Fruit fly (Drosophila melanogaster) whole organism, embryonic: ENCODE measurements around the gene Nak.

ENCODE experiments used
- CG10462 ChIP-seq: fragments of 200-800 bp; sonication (Bioruptor generic); optimal IDR thresholded peaks from 2 replicates; lab custom pipeline; 2016; ENCODE audit warnings: missing biosample characterization, missing genetic modification characterization
- CG10654 ChIP-seq: fragments of 200-800 bp; sonication (Bioruptor generic); optimal IDR thresholded peaks from 2 replicates; lab custom pipeline; 2016; ENCODE audit warnings: missing biosample characterization, missing genetic modification characterization
- CG11695 ChIP-seq: fragments of 200-800 bp; sonication (Bioruptor generic); IDR thresholded peaks from 3 replicates; pipeline ENCODE4 v1.3.6; 2022; ENCODE audit warnings: missing biosample characterization, missing genetic modification characterization
- CG12104 ChIP-seq: fragments of 200-800 bp; sonication (Bioruptor generic); optimal IDR thresholded peaks from 3 replicates; lab custom pipeline; 2016; ENCODE audit warnings: missing biosample characterization, missing genetic modification characterization
- CG12155 ChIP-seq: fragments of 200-800 bp; sonication (Bioruptor generic); optimal IDR thresholded peaks from 3 replicates; lab custom pipeline; 2016; ENCODE audit warnings: missing biosample characterization, missing genetic modification characterization
- CG1233 ChIP-seq: fragments of 200-800 bp; sonication (Bioruptor generic); optimal IDR thresholded peaks from 4 replicates; lab custom pipeline; 2018; ENCODE audit warnings: missing biosample characterization, mild to moderate bottlenecking, missing genetic modification characterization
- CG14667 ChIP-seq: fragments of 200-800 bp; sonication (Bioruptor generic); IDR thresholded peaks from 2 replicates; pipeline ENCODE4 v1.3.6; 2022; ENCODE audit warnings: missing biosample characterization, missing genetic modification characterization
- CG15011 ChIP-seq: fragments of 200-800 bp; sonication (Bioruptor generic); optimal IDR thresholded peaks from 3 replicates; lab custom pipeline; 2018; ENCODE audit warnings: missing biosample characterization, mild to moderate bottlenecking, missing genetic modification characterization
- CG15073 ChIP-seq: fragments of 200-800 bp; sonication (Bioruptor generic); optimal IDR thresholded peaks from 2 replicates; lab custom pipeline; 2016; ENCODE audit warnings: missing biosample characterization, missing genetic modification characterization
- CG16813 ChIP-seq: fragments of 200-800 bp; sonication (Bioruptor generic); IDR thresholded peaks from 3 replicates; pipeline ENCODE4 v1.3.6; 2022; ENCODE audit warnings: missing biosample characterization, missing genetic modification characterization; ENCODE audit not compliant: partially characterized antibody
- CG32532 ChIP-seq: fragments of 200-800 bp; sonication (Bioruptor generic); IDR thresholded peaks from 2 replicates; pipeline ENCODE4 v1.3.6; 2022; ENCODE audit warnings: missing biosample characterization, missing genetic modification characterization
- CG33213 ChIP-seq: fragments of 200-800 bp; sonication (Bioruptor generic); optimal IDR thresholded peaks from 3 replicates; lab custom pipeline; 2016; ENCODE audit warnings: missing biosample characterization, missing genetic modification characterization
- CG33557 ChIP-seq: fragments of 200-800 bp; sonication (Bioruptor generic); optimal IDR thresholded peaks from 2 replicates; lab custom pipeline; 2019; ENCODE audit warnings: missing biosample characterization, mild to moderate bottlenecking, missing genetic modification characterization, moderate library complexity
- CG3847 ChIP-seq: fragments of 200-800 bp; sonication (Bioruptor generic); IDR thresholded peaks from 2 replicates; pipeline ENCODE4 v1.3.6; 2022; ENCODE audit warnings: missing biosample characterization, missing genetic modification characterization
- CG42726 ChIP-seq: fragments of 200-800 bp; sonication (Bioruptor generic); IDR thresholded peaks from 2 replicates; pipeline ENCODE4 v1.3.6; 2022; ENCODE audit warnings: missing biosample characterization, missing genetic modification characterization; ENCODE audit not compliant: partially characterized antibody
- CG4282 ChIP-seq: fragments of 200-800 bp; sonication (Bioruptor generic); optimal IDR thresholded peaks from 2 replicates; lab custom pipeline; 2016; ENCODE audit warnings: missing biosample characterization, missing genetic modification characterization
- CG43689 ChIP-seq: fragments of 200-800 bp; sonication (Bioruptor generic); IDR thresholded peaks from 2 replicates; pipeline ENCODE4 v1.3.6; 2022; ENCODE audit warnings: missing biosample characterization, missing genetic modification characterization
- CG4854 ChIP-seq: fragments of 200-800 bp; sonication (Bioruptor generic); optimal IDR thresholded peaks from 2 replicates; lab custom pipeline; 2016; ENCODE audit warnings: missing biosample characterization, missing genetic modification characterization, inconsistent platforms
- CG7987 ChIP-seq: fragments of 200-800 bp; sonication (Bioruptor generic); optimal IDR thresholded peaks from 2 replicates; lab custom pipeline; 2018; ENCODE audit warnings: missing biosample characterization, mild to moderate bottlenecking, missing genetic modification characterization, moderate library complexity
- CG8290 ChIP-seq, 3 experiments: fragments of 200-800 bp; sonication (Bioruptor generic); optimal IDR thresholded peaks; 2 replicates each; lab custom pipeline; 2016 to 2019; ENCODE audit warnings: missing biosample characterization in 3 of 3, missing genetic modification characterization in 3 of 3, mild to moderate bottlenecking in 2 of 3, moderate library complexity in 1 of 3
- CG9215 ChIP-seq: fragments of 200-800 bp; sonication (Bioruptor generic); IDR thresholded peaks from 2 replicates; pipeline ENCODE4 v1.3.6; 2022; ENCODE audit warnings: missing biosample characterization, missing genetic modification characterization
- CG9727 ChIP-seq: fragments of 200-800 bp; sonication (Bioruptor generic); optimal IDR thresholded peaks from 3 replicates; lab custom pipeline; 2017; ENCODE audit warnings: missing biosample characterization, mild to moderate bottlenecking, missing genetic modification characterization
- CG9932 ChIP-seq: fragments of 200-800 bp; sonication (Bioruptor generic); IDR thresholded peaks from 2 replicates; pipeline ENCODE4 v1.3.6; 2022; ENCODE audit warnings: missing biosample characterization, missing genetic modification characterization
- Dek ChIP-seq: fragments of 200-800 bp; sonication (Bioruptor generic); optimal IDR thresholded peaks from 3 replicates; lab custom pipeline; 2019; ENCODE audit warnings: missing biosample characterization, mild to moderate bottlenecking, missing genetic modification characterization, moderate library complexity
- Dfd ChIP-seq, 2 experiments: fragments of >200 bp; optimal IDR thresholded peaks; 2 replicates each; lab custom pipeline; 2017; ENCODE audit warnings: missing biosample characterization in 2 of 2, missing genetic modification characterization in 2 of 2
- Doc2 ChIP-seq: fragments of 200-800 bp; sonication (Bioruptor generic); IDR thresholded peaks from 2 replicates; pipeline ENCODE4 v1.3.6; 2022; ENCODE audit warnings: missing biosample characterization, missing genetic modification characterization
- Hand ChIP-seq: fragments of 200-800 bp; sonication (Bioruptor generic); optimal IDR thresholded peaks from 2 replicates; lab custom pipeline; 2017; ENCODE audit warnings: mild to moderate bottlenecking, missing biosample characterization, missing genetic modification reagents, missing genetic modification characterization
- HmgZ ChIP-seq: fragments of 200-800 bp; sonication (Bioruptor generic); optimal IDR thresholded peaks from 2 replicates; lab custom pipeline; 2018; ENCODE audit warnings: missing biosample characterization, mild to moderate bottlenecking, missing genetic modification characterization
- Lhr ChIP-seq: fragments of 200-800 bp; sonication (Bioruptor generic); optimal IDR thresholded peaks from 3 replicates; lab custom pipeline; 2017; ENCODE audit warnings: mild to moderate bottlenecking, missing biosample characterization, missing genetic modification reagents, missing genetic modification characterization
- Max ChIP-seq: fragments of 200-800 bp; sonication (Bioruptor generic); optimal IDR thresholded peaks from 2 replicates; lab custom pipeline; 2016; ENCODE audit warnings: missing biosample characterization, mild to moderate bottlenecking, missing genetic modification characterization
- Opbp ChIP-seq: fragments of 200-800 bp; sonication (Bioruptor generic); IDR thresholded peaks from 3 replicates; pipeline ENCODE4 v1.3.6; 2022; ENCODE audit warnings: missing biosample characterization, missing genetic modification characterization; ENCODE audit not compliant: partially characterized antibody
- Side ChIP-seq: fragments of 200-800 bp; sonication (Bioruptor generic); optimal IDR thresholded peaks from 2 replicates; lab custom pipeline; 2016; ENCODE audit warnings: missing biosample characterization, missing genetic modification characterization
- Sox102F ChIP-seq: fragments of 200-800 bp; sonication (Bioruptor generic); optimal IDR thresholded peaks from 2 replicates; lab custom pipeline; 2018; ENCODE audit warnings: missing biosample characterization, mild to moderate bottlenecking, missing genetic modification characterization, moderate library complexity
- Ssrp ChIP-seq: fragments of 200-800 bp; sonication (Bioruptor generic); optimal IDR thresholded peaks from 2 replicates; lab custom pipeline; 2018; ENCODE audit warnings: missing biosample characterization, mild to moderate bottlenecking, missing genetic modification characterization, moderate library complexity
- Vsx1 ChIP-seq: fragments of 200-800 bp; sonication (Bioruptor generic); optimal IDR thresholded peaks from 2 replicates; lab custom pipeline; 2017; ENCODE audit warnings: missing biosample characterization, mild to moderate bottlenecking, missing genetic modification characterization, missing genetic modification reagents
- ash1 ChIP-seq: fragments of 200-800 bp; sonication (Bioruptor generic); optimal IDR thresholded peaks from 2 replicates; lab custom pipeline; 2018; ENCODE audit warnings: missing biosample characterization, mild to moderate bottlenecking, missing genetic modification characterization
- bab2 ChIP-seq: fragments of 200-800 bp; sonication (Bioruptor generic); optimal IDR thresholded peaks from 2 replicates; lab custom pipeline; 2016; ENCODE audit warnings: missing biosample characterization, missing genetic modification characterization
- dan ChIP-seq: fragments of 200-800 bp; sonication (Bioruptor generic); IDR thresholded peaks from 2 replicates; pipeline ENCODE4 v1.3.6; 2022; ENCODE audit warnings: missing biosample characterization, missing genetic modification characterization
- danr ChIP-seq: fragments of 200-800 bp; sonication (Bioruptor generic); IDR thresholded peaks from 2 replicates; pipeline ENCODE4 v1.3.6; 2022; ENCODE audit warnings: missing biosample characterization, missing genetic modification characterization
- ftz-f1 ChIP-seq: fragments of 200-800 bp; sonication (Bioruptor generic); optimal IDR thresholded peaks from 2 replicates; lab custom pipeline; 2016; ENCODE audit warnings: missing biosample characterization, missing genetic modification characterization
- kay ChIP-seq: fragments of 200-800 bp; sonication (Bioruptor generic); optimal IDR thresholded peaks from 2 replicates; lab custom pipeline; 2016; ENCODE audit warnings: missing biosample characterization, missing genetic modification characterization
- lov ChIP-seq, 2 experiments: fragments of 200-800 bp in 1 of 2; fragments of >200 bp in 1 of 2; sonication (Bioruptor generic) in 1 of 2; IDR thresholded peaks in 1 of 2; optimal IDR thresholded peaks in 1 of 2; 2 replicates in 1 of 2; 3 replicates in 1 of 2; pipeline versions ENCODE4 v1.3.6 to Lab custom; 2017 to 2022; ENCODE audit warnings: missing biosample characterization in 1 of 2, missing genetic modification characterization in 1 of 2
- onecut ChIP-seq: fragments of 200-800 bp; sonication (Bioruptor generic); IDR thresholded peaks from 2 replicates; pipeline ENCODE4 v1.3.6; 2022; ENCODE audit warnings: missing biosample characterization, missing genetic modification characterization
- pho ChIP-seq: fragments of 200-800 bp; sonication (Bioruptor generic); optimal IDR thresholded peaks from 2 replicates; lab custom pipeline; 2016; ENCODE audit warnings: missing biosample characterization, missing genetic modification characterization
- repo ChIP-seq: fragments of 200-800 bp; sonication (Bioruptor generic); optimal IDR thresholded peaks from 2 replicates; lab custom pipeline; 2016; ENCODE audit warnings: missing biosample characterization, missing genetic modification characterization
- sc ChIP-seq, 3 experiments: fragments of >200 bp in 2 of 3; fragments of 200-800 bp in 1 of 3; sonication (Bioruptor generic) in 1 of 3; optimal IDR thresholded peaks; 2 replicates in 2 of 3; 3 replicates in 1 of 3; lab custom pipeline; 2017; ENCODE audit warnings: mild to moderate bottlenecking in 1 of 3, missing biosample characterization in 1 of 3, missing genetic modification characterization in 1 of 3, missing genetic modification reagents in 1 of 3
- sim ChIP-seq: fragments of 200-800 bp; sonication (Bioruptor generic); IDR thresholded peaks from 2 replicates; pipeline ENCODE4 v1.3.6; 2022; ENCODE audit warnings: missing biosample characterization, missing genetic modification characterization
- tll ChIP-seq, 2 experiments: fragments of 200-800 bp in 1 of 2; fragments of >200 bp in 1 of 2; sonication (Bioruptor generic) in 1 of 2; optimal IDR thresholded peaks; 2 replicates each; lab custom pipeline; 2017 to 2019; ENCODE audit warnings: missing biosample characterization in 2 of 2, missing genetic modification characterization in 2 of 2, mild to moderate bottlenecking in 1 of 2, moderate library complexity in 1 of 2
- wek ChIP-seq: fragments of 200-800 bp; sonication (Bioruptor generic); optimal IDR thresholded peaks from 3 replicates; lab custom pipeline; 2018; ENCODE audit warnings: missing biosample characterization, mild to moderate bottlenecking, missing genetic modification characterization, moderate library complexity

Gene Nak

dm6 chr2L:19002959-19003371, 34.4 kb upstream of the Nak start, which contains the start of gene CG31793 (continued):
- no peak for TF ChIP-seq CG16813 (GFP tag; lab: Robert Waterston, UW)
- TF ChIP-seq CG10462 (GFP tag; lab: Kevin White, UChicago) = no peak
- TF ChIP-seq CG9932 (GFP tag; lab: Robert Waterston, UW) = peak; percentile 56
- TF ChIP-seq ftz-f1 (GFP tag; lab: Kevin White, UChicago) = peak; percentile 83
- no peak for TF ChIP-seq repo (GFP tag; lab: Kevin White, UChicago)
- no peak for TF ChIP-seq wek (GFP tag; lab: Kevin White, UChicago)
- no peak for TF ChIP-seq CG7987 (GFP tag; lab: Kevin White, UChicago)
- TF ChIP-seq onecut (GFP tag; lab: Robert Waterston, UW) = no peak
- TF ChIP-seq Lhr (GFP tag; lab: Kevin White, UChicago) = no peak
- TF ChIP-seq CG15073 (GFP tag; lab: Kevin White, UChicago) = no peak
- peak; percentile 10 for TF ChIP-seq CG12104
- peak; percentile 68 for TF ChIP-seq Dek (tag; lab: Kevin White, UChicago)
- TF ChIP-seq CG15011 (GFP tag; lab: Kevin White, UChicago) = peak; percentile 5
- TF ChIP-seq sc (optimal IDR thresholded peaks at IDR 0.05; lab: Kevin White, UChicago) = no peak
- TF ChIP-seq sc (GFP tag; optimal IDR thresholded peaks at IDR 0.05; lab: Kevin White, UChicago) = no peak
- TF ChIP-seq CG11695 (GFP tag; lab: Robert Waterston, UW) = peak; percentile 68; the same call in 2 of the 3 replicates
- no peak for TF ChIP-seq lov (optimal IDR thresholded peaks at IDR 0.05; lab: Kevin White, UChicago)
- TF ChIP-seq lov (GFP tag; IDR thresholded peaks at IDR 0.05; lab: Robert Waterston, UW) = no peak
- TF ChIP-seq CG9215 (GFP tag; lab: Robert Waterston, UW) = no peak
- TF ChIP-seq CG42726 (GFP tag; lab: Robert Waterston, UW) = no peak
- no peak for TF ChIP-seq CG4282 (GFP tag; lab: Kevin White, UChicago)
- TF ChIP-seq HmgZ (tag; lab: Kevin White, UChicago) = peak; percentile 53
- TF ChIP-seq CG10654 (GFP tag; lab: Kevin White, UChicago) = peak; percentile 30
- TF ChIP-seq kay (GFP tag; lab: Kevin White, UChicago) = no peak
- TF ChIP-seq CG4854 = no peak
- peak; percentile 32 for TF ChIP-seq CG12155
- TF ChIP-seq CG32532 (GFP tag; lab: Robert Waterston, UW) = peak; percentile 71; the same call in 1 of the 2 replicates
- no peak for TF ChIP-seq Ssrp (tag; lab: Kevin White, UChicago)
- TF ChIP-seq CG9727 (GFP tag; lab: Kevin White, UChicago) = peak; percentile 51
- TF ChIP-seq Hand (GFP tag; lab: Kevin White, UChicago) = peak; percentile 55
- no peak for TF ChIP-seq ash1 (GFP tag; lab: Kevin White, UChicago)
- TF ChIP-seq CG14667 = no peak
- no peak for TF ChIP-seq sim (GFP tag; lab: Robert Waterston, UW)
- no peak for TF ChIP-seq Doc2 (GFP tag; lab: Robert Waterston, UW)
- no peak for TF ChIP-seq CG33213 (GFP tag; lab: Kevin White, UChicago)
- TF ChIP-seq danr (GFP tag; lab: Robert Waterston, UW) = no peak
- TF ChIP-seq tll (GFP tag; optimal IDR thresholded peaks at IDR 0.05; lab: Kevin White, UChicago) = no peak
- no peak for TF ChIP-seq CG43689 (GFP tag; lab: Robert Waterston, UW)
- TF ChIP-seq bab2 (GFP tag; lab: Kevin White, UChicago) = no peak
- peak; percentile 4 for TF ChIP-seq Vsx1 (GFP tag; lab: Kevin White, UChicago)
- peak; percentile 50 for TF ChIP-seq CG1233
- no peak for TF ChIP-seq Opbp
- TF ChIP-seq Side = no peak
- peak; percentile 58 for TF ChIP-seq Sox102F (GFP tag; lab: Kevin White, UChicago)
- no peak for TF ChIP-seq Dfd (GFP tag; optimal IDR thresholded peaks at IDR 0.05; lab: Kevin White, UChicago)
- TF ChIP-seq Max (GFP tag; lab: Kevin White, UChicago) = no peak
- TF ChIP-seq pho (GFP tag; lab: Kevin White, UChicago) = no peak
- TF ChIP-seq CG33557 (GFP tag; lab: Kevin White, UChicago) = no peak
- no peak for TF ChIP-seq dan
- TF ChIP-seq CG3847 = 0 out of 2 replicates have a peak, but pooled peaks have one; percentile 12
- no peak for TF ChIP-seq CG8290 (GFP tag; optimal IDR thresholded peaks at IDR 0.05; lab: Kevin White, UChicago)
- TF ChIP-seq CG8290 (tag; optimal IDR thresholded peaks at IDR 0.05; lab: Kevin White, UChicago) = peak in 1 of 2 experiments; percentile 59
